Fruit fly (Drosophila melanogaster) Kc167 (cell line): Measurements from ENCODE around the gene APC4.

Source experiments
- Myc ChIP-seq: fragments of >200 bp; optimal IDR thresholded peaks from 2 replicates; lab custom pipeline; 2017; ENCODE audit warnings: missing external identifiers
- Sin3A ChIP-seq: fragments of >200 bp; optimal IDR thresholded peaks from 2 replicates; lab custom pipeline; 2018; ENCODE audit warnings: missing external identifiers
- h ChIP-seq: fragments of >200 bp; optimal IDR thresholded peaks from 3 replicates; lab custom pipeline; 2018; ENCODE audit warnings: missing external identifiers
- insv ChIP-seq: fragments of >200 bp; optimal IDR thresholded peaks from 3 replicates; lab custom pipeline; 2018; ENCODE audit warnings: missing external identifiers
- psq ChIP-seq: fragments of >200 bp; optimal IDR thresholded peaks from 2 replicates; lab custom pipeline; 2017; ENCODE audit warnings: missing external identifiers
- ttk ChIP-seq: sonication (Bioruptor generic); optimal IDR thresholded peaks from 2 replicates; lab custom pipeline; 2017; ENCODE audit warnings: missing external identifiers

The APC4 gene

DNA sequence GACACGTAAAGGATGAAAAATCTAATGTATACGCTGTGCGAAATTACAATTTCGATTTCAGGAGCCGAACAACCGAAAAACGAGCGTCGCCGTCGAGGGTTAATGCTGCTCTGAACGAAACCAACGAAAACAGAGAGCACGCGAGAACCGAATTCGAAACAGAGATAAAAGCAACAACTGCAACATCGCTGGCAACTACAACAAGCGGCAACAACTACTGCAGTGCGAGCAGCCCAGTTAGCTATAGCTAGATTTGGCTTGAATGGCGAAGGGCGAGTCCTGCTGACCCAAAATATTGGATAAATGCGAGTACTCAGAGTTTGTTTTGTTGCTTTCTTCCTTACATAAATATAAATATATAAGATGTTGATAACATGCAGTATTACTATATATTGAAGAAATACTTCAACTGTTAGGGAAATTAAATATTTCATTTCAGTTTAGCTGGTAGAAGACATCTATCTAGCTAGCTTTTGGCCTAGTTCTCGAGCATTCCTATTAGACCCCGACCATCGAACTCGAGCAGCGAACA is 52.3 kb downstream of the APC4 start, which contains the start of gene fend:
Gene fend, minus strand, starts transcription at position 178 of the 532 bp plus-strand sequence.
- TF ChIP-seq ttk (lab: Kevin White, UChicago) (no peak), psq (lab: Kevin White, UChicago) (no peak), insv (no peak), Myc (lab: Kevin White, UChicago) (no peak), h (lab: Kevin White, UChicago) (no peak), Sin3A (no peak)
